Fruit fly (Drosophila melanogaster): Measurements from ENCODE around the gene PKD.

- TF ChIP-seq CG9948 (tag; optimal IDR thresholded peaks at IDR 0.05) (no peak), Ets98B (GFP tag; IDR thresholded peaks at IDR 0.05) (no peak), CG17806 (tag; optimal IDR thresholded peaks at IDR 0.05) (no peak), CG12605 (GFP tag; IDR thresholded peaks at IDR 0.05) (no peak), CG10348 (GFP tag; IDR thresholded peaks at IDR 0.05) (no peak), Snoo (tag; optimal IDR thresholded peaks at IDR 0.05) (no peak), EcR (GFP tag; optimal IDR thresholded peaks at IDR 0.05) (no peak), Pif1B (GFP tag; optimal IDR thresholded peaks at IDR 0.05) (no peak), CG15710 (tag; optimal IDR thresholded peaks at IDR 0.05) (no peak), CG32121 (GFP tag; IDR thresholded peaks at IDR 0.05) (no peak), CG8159 (tag; optimal IDR thresholded peaks at IDR 0.05) (no peak), CG8301 (tag; optimal IDR thresholded peaks at IDR 0.05) (no peak), CG14655 (GFP tag; optimal IDR thresholded peaks at IDR 0.05) (no peak)
Measured at dm6 chr3R:18360630-18361260, 46.5 kb upstream of the PKD start, which contains the start of gene CG15803.

All from whole organism, pupa.